Worm (Caenorhabditis elegans): Measurements from ENCODE around the gene hot-9.

hot-9 gene

ce11 chrIV:5005154-5005553 lies 40.1 kb downstream of the hot-9 start:
- TF ChIP-seq nhr-76 (tag; optimal IDR thresholded peaks at IDR 0.05) (no peak), ces-1 (GFP tag; optimal IDR thresholded peaks at IDR 0.05) (no peak)

DNA sequence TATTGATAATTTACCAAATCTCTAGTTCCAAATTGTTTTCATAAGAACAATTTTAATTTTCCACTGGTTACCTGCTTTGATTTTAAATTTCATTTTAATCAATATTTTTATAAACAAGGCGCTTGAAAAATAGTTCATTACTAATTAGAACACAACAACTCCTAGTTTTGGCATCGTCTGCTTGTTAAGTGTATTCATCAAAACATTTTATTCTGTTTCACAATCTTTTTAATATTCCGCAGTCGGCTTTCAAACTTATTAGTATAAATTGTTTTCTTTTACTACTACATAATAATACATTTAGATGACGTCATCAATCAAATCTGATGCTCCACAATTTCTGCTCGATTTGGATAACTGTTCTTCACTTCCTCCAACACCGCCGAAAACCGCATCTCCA lies 42.8 kb downstream of the hot-9 start, which contains the start of gene pes-1:
Gene pes-1, plus strand, starts transcription at position 301 of the 400 bp plus-strand sequence.
- peak; percentile 30 for TF ChIP-seq zip-8 (tag; optimal IDR thresholded peaks at IDR 0.05)
- no peak for TF ChIP-seq lin-32 (GFP tag; optimal IDR thresholded peaks at IDR 0.05)

ce11 chrIV:4996956-4997355 lies 48.3 kb downstream of the hot-9 start:
- no peak for TF ChIP-seq ceh-39 (tag; optimal IDR thresholded peaks at IDR 0.05)
- no peak for TF ChIP-seq unc-62 (GFP tag; optimal IDR thresholded peaks at IDR 0.05)
- TF ChIP-seq hlh-1 (tag; optimal IDR thresholded peaks at IDR 0.05), result no peak
- TF ChIP-seq nhr-2 (tag; optimal IDR thresholded peaks at IDR 0.05), result no peak
- TF ChIP-seq nhr-237 (tag; optimal IDR thresholded peaks at IDR 0.05), result no peak

DNA sequence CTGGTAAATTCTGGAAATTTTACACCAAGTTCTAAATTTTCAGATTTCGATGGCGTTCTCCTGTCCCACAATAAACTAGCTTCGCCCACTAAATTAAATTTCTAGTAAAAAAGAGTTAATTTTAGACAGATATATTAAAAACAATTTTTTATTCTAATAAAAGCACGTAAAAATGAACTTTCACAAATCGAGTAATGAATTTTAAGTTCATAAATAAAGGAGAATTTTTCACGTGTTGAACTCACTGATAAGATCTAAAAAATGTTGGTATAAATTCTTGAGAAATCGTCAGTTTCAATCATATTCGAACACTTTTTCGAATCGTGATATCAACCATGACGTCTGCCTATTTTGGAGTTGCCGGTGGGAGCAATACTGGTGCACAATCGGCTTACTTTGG lies 49.4 kb downstream of the hot-9 start, which contains the start of gene ssq-2:
Gene ssq-2, plus strand, starts transcription at position 301 of the 400 bp plus-strand sequence.
- TF ChIP-seq mls-2 (tag; optimal IDR thresholded peaks at IDR 0.05) (no peak), ztf-11 (tag; optimal IDR thresholded peaks at IDR 0.05) (no peak), snpc-4 (tag; optimal IDR thresholded peaks at IDR 0.05) (no peak), ceh-39 (tag; optimal IDR thresholded peaks at IDR 0.05) (no peak), lin-13 (tag; optimal IDR thresholded peaks at IDR 0.05) (no peak), blmp-1 (tag; optimal IDR thresholded peaks at IDR 0.05) (no peak), unc-120 (tag; optimal IDR thresholded peaks at IDR 0.05; ENCODE audit: poor library complexity, severe bottlenecking) (no peak), nhr-28 (tag; optimal IDR thresholded peaks at IDR 0.05) (no peak), hlh-1 (tag; optimal IDR thresholded peaks at IDR 0.05) (no peak), cnd-1 (tag; optimal IDR thresholded peaks at IDR 0.05) (no peak), ceh-83 (GFP tag; optimal IDR thresholded peaks at IDR 0.05) (no peak), unc-62 (GFP tag; optimal IDR thresholded peaks at IDR 0.05) (no peak)

DNA sequence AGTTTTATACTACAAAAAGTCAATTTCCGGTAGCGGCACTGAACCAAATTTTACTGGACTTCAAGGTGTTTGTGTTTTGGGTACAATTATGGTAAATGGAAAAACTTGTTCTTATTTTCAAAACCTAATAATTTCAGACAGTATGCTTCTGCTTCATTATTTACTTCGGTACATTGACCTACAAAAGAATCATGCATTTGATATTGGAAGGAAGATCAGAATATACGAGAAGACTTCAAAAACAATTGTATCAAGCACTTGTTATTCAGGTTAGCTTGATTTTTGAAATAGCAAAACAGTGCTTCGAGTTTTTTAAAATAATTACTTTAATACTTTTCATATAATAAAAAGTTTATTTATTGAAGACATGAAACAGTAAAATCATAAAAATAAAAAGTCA lies 52.2 kb downstream of the hot-9 start:
- no peak for TF ChIP-seq sptf-1 (tag; optimal IDR thresholded peaks at IDR 0.05)
- no peak for TF ChIP-seq nhr-237 (tag; optimal IDR thresholded peaks at IDR 0.05)
- TF ChIP-seq unc-120 (tag; optimal IDR thresholded peaks at IDR 0.05; ENCODE audit: poor library complexity, severe bottlenecking), result no peak
- TF ChIP-seq blmp-1 (tag; optimal IDR thresholded peaks at IDR 0.05), result no peak
- no peak for TF ChIP-seq mab-5 (tag; optimal IDR thresholded peaks at IDR 0.05)
- TF ChIP-seq pha-4 (tag; optimal IDR thresholded peaks at IDR 0.05), result no peak
- TF ChIP-seq mep-1 (tag; optimal IDR thresholded peaks at IDR 0.05), result no peak

ce11 chrIV:4992089-4992488 lies 53.2 kb downstream of the hot-9 start, which contains the start of gene str-162:
str-162 (plus strand) TSS chrIV:4992389.
- TF ChIP-seq lin-32 (GFP tag; optimal IDR thresholded peaks at IDR 0.05), result no peak
- no peak for TF ChIP-seq flh-1 (GFP tag; optimal IDR thresholded peaks at IDR 0.05)
- TF ChIP-seq ztf-11 (tag; optimal IDR thresholded peaks at IDR 0.05), result no peak
- TF ChIP-seq tbx-8 (GFP tag; optimal IDR thresholded peaks at IDR 0.05), result no peak
- TF ChIP-seq nhr-28 (tag; optimal IDR thresholded peaks at IDR 0.05), result no peak
- TF ChIP-seq nhr-237 (tag; optimal IDR thresholded peaks at IDR 0.05), result no peak
- no peak for TF ChIP-seq pha-4 (tag; optimal IDR thresholded peaks at IDR 0.05)
- no peak for TF ChIP-seq bed-3 (GFP tag; optimal IDR thresholded peaks at IDR 0.05)
- no peak for TF ChIP-seq nhr-12 (tag; optimal IDR thresholded peaks at IDR 0.05)
- no peak for TF ChIP-seq ceh-83 (GFP tag; optimal IDR thresholded peaks at IDR 0.05)
